Worm (Caenorhabditis elegans): ENCODE results near the gene spe-6.
A peak's percentile ranks its signal among the peaks of the same experiment; 100 is the strongest.

DNA sequence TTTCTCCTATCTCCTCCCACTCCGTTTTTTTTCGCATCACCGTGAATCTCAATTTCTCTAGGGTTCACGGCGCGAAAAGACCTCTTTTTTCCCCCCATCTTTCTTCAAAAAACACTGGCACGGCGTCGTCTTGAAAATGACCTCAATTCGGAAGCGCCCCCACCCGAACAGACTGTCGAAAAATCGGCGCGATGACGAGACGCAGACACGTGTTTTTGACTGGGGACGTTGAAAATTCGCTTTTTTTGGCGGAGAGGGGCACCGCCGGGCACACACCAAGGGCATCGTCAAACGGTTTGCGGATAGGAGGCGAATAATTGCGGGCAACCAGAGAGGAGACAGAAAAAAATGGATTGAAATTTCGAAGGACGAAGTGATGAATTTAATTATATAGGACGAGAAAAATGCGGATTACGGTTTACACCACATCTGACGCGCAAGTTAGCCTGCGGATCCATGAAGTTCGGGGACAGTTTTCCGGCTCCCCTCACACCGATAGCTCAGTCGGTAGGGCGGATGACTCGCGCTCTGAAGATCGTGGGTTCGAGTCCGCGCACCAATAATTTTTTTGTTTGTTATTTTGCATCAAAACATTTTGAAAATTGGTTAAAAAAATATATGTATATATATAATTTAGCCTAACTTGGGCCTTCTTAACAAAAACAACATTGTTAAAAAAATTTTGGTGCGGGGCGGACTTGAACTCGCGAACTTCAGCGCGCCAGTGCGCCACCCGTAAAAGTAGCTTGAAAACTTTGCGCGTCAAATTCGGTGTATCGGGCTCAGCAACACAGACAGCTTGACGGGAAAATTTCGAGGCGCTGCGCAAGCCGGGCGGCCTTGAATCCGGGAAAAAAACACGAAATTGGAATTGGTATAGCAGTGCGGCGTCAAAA is 26.6 kb upstream of the spe-6 start:
- TF ChIP-seq ztf-7 (tag; optimal IDR thresholded peaks at IDR 0.05), result no peak
- TF ChIP-seq mdl-1 (tag; optimal IDR thresholded peaks at IDR 0.05), result no peak
- TF ChIP-seq nhr-25 (tag; optimal IDR thresholded peaks at IDR 0.05; ENCODE audit: borderline replicate concordance, insufficient read depth), result peak; percentile 42
- TF ChIP-seq set-16 (GFP tag; IDR thresholded peaks at IDR 0.05), result 0 out of 2 replicates have a peak, but pooled peaks have one; percentile 22
- TF ChIP-seq daf-8 (GFP tag; IDR thresholded peaks at IDR 0.05), result no peak
- TF ChIP-seq lin-39 (tag; optimal IDR thresholded peaks at IDR 0.05), result no peak
- TF ChIP-seq lin-38 (GFP tag; IDR thresholded peaks at IDR 0.05), result no peak
- no peak for TF ChIP-seq unc-130 (GFP tag; optimal IDR thresholded peaks at IDR 0.05)
- TF ChIP-seq Y5F2A.4 (GFP tag; optimal IDR thresholded peaks at IDR 0.05), result no peak
- no peak for TF ChIP-seq zip-2 (tag; optimal IDR thresholded peaks at IDR 0.05)
- TF ChIP-seq nhr-237 (tag; optimal IDR thresholded peaks at IDR 0.05), result no peak
- TF ChIP-seq lin-13 (GFP tag; optimal IDR thresholded peaks at IDR 0.05), result no peak
- TF ChIP-seq ztf-11 (tag; optimal IDR thresholded peaks at IDR 0.05), result no peak
- TF ChIP-seq fos-1 (tag; optimal IDR thresholded peaks at IDR 0.05), result no peak
